Fruit fly (Drosophila melanogaster): ENCODE results near the gene Edc3.
A peak's percentile ranks its signal among the peaks of the same experiment; 100 is the strongest.

The Edc3 gene

DNA sequence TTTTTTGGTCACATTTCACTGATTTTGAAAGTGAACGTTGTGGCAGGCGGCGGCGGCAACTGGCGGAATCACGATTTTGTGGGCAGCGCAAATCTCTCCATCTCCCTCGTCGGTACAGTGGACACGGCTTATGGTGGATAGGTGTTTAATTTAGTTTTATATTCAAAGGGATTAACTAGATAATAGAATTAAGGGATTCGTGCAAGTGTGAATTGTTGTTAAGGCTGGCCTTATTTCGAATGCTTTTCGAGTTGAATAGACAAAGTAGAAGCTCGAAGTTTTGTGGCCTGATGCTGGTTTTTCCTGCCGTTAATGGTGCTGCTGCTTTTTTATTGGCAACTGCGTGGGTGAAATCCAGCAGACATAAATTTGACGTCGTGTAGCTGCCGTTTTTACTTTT, 31.7 kb downstream of the Edc3 start (continued):
- TF ChIP-seq fd3F (GFP tag; optimal IDR thresholded peaks at IDR 0.05) (no peak), lbe (GFP tag; optimal IDR thresholded peaks at IDR 0.05) (no peak), ara (GFP tag; IDR thresholded peaks at IDR 0.05) (0 out of 2 replicates have a peak, but pooled peaks have one; percentile 8), sr (GFP tag; IDR thresholded peaks at IDR 0.05) (0 out of 3 replicates have a peak, but pooled peaks have one; percentile 29)

DNA sequence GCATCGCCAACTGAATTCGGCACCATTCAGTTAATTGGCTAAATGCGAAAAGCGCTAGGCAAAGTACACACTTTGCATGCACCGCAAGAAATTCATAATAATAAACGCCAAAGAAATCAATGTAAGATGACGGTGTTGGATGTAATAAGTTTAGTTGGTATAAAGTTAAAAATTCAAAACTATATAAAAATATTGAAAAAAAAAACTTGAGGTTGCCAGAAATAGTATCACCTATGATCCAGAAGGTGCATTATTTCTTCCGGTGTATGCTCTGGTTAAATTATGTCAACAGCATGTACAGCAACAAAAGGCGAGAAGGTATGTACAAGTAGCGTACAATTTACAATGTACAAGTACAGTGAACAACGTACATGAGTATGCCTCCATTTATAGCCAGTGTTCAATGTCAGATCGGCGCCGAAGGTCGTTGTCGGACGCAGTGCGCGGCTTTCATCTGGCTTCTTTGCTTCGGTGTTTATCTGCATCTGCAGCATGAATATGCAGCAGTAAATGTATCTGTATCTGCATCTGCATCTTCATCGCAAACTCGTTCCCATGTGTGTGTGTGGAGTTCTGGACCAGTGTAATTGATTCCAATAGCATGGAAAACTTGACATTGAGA, 32.7 kb downstream of the Edc3 start:
- TF ChIP-seq CG16815 (GFP tag; optimal IDR thresholded peaks at IDR 0.05) (no peak), dmrt11E (tag; optimal IDR thresholded peaks at IDR 0.05) (peak; percentile 21), CG15696 (tag; optimal IDR thresholded peaks at IDR 0.05) (no peak), CG9609 (GFP tag; optimal IDR thresholded peaks at IDR 0.05) (no peak), YL-1 (GFP tag; optimal IDR thresholded peaks at IDR 0.05) (no peak), scrt (GFP tag; optimal IDR thresholded peaks at IDR 0.05) (no peak), Nf-YC (tag; optimal IDR thresholded peaks at IDR 0.05) (no peak), ase (GFP tag; IDR thresholded peaks at IDR 0.05) (no peak), cg (GFP tag; optimal IDR thresholded peaks at IDR 0.05) (no peak), Mad (GFP tag; optimal IDR thresholded peaks at IDR 0.05) (no peak), CG8359 (GFP tag; optimal IDR thresholded peaks at IDR 0.05; ENCODE audit: borderline replicate concordance) (no peak), crp (GFP tag; optimal IDR thresholded peaks at IDR 0.05) (no peak), CG30020 (tag; optimal IDR thresholded peaks at IDR 0.05) (no peak), Xbp1 (GFP tag; optimal IDR thresholded peaks at IDR 0.05) (no peak), CG10366 (GFP tag; IDR thresholded peaks at IDR 0.05) (no peak), Elba2 (GFP tag; optimal IDR thresholded peaks at IDR 0.05) (no peak), Trl (optimal IDR thresholded peaks at IDR 0.05) (no peak), Trl (GFP tag; optimal IDR thresholded peaks at IDR 0.05) (no peak), CG11695 (GFP tag; IDR thresholded peaks at IDR 0.05) (no peak), CG9727 (GFP tag; optimal IDR thresholded peaks at IDR 0.05) (no peak), wek (GFP tag; optimal IDR thresholded peaks at IDR 0.05) (no peak), CG1832 (GFP tag; optimal IDR thresholded peaks at IDR 0.05) (no peak), sqz (GFP tag; optimal IDR thresholded peaks at IDR 0.05) (no peak), chn (GFP tag; optimal IDR thresholded peaks at IDR 0.05) (no peak), dan (GFP tag; IDR thresholded peaks at IDR 0.05) (no peak), crc (GFP tag; optimal IDR thresholded peaks at IDR 0.05) (no peak), Asciz (GFP tag; optimal IDR thresholded peaks at IDR 0.05) (peak; percentile 5), sim (GFP tag; IDR thresholded peaks at IDR 0.05) (no peak), CG30431 (GFP tag; optimal IDR thresholded peaks at IDR 0.05) (no peak), CG4424 (GFP tag; optimal IDR thresholded peaks at IDR 0.05) (no peak), pho (GFP tag; optimal IDR thresholded peaks at IDR 0.05) (no peak), grn (GFP tag; optimal IDR thresholded peaks at IDR 0.05) (no peak), CkIIα-i1 (GFP tag; IDR thresholded peaks at IDR 0.05) (no peak), sima (GFP tag; optimal IDR thresholded peaks at IDR 0.05) (no peak), CG12155 (GFP tag; optimal IDR thresholded peaks at IDR 0.05) (no peak), CG14965 (GFP tag; optimal IDR thresholded peaks at IDR 0.05; ENCODE audit: borderline replicate concordance) (no peak), klu (GFP tag; IDR thresholded peaks at IDR 0.05) (no peak), pfk (GFP tag; optimal IDR thresholded peaks at IDR 0.05) (no peak), gcm (GFP tag; optimal IDR thresholded peaks at IDR 0.05) (no peak), sisA (GFP tag; IDR thresholded peaks at IDR 0.05) (no peak), ap (GFP tag; IDR thresholded peaks at IDR 0.05) (no peak), CG16813 (GFP tag; IDR thresholded peaks at IDR 0.05; ENCODE audit: partially characterized antibody) (no peak), Antp (GFP tag; optimal IDR thresholded peaks at IDR 0.05) (no peak), Dad (GFP tag; optimal IDR thresholded peaks at IDR 0.05) (no peak), CG12769 (tag; optimal IDR thresholded peaks at IDR 0.05) (no peak), Gsc (GFP tag; IDR thresholded peaks at IDR 0.05) (no peak)
